Worm (Caenorhabditis elegans): Measurements from ENCODE around the gene C35D10.17.

- TF ChIP-seq unc-55 (GFP tag; optimal IDR thresholded peaks at IDR 0.05): no peak
- TF ChIP-seq hlh-6 (tag; optimal IDR thresholded peaks at IDR 0.05): no peak
- TF ChIP-seq lin-11 (tag; optimal IDR thresholded peaks at IDR 0.05): no peak
- no peak for TF ChIP-seq elt-2 (tag; optimal IDR thresholded peaks at IDR 0.05)
- TF ChIP-seq tbx-7 (tag; optimal IDR thresholded peaks at IDR 0.05): no peak
- TF ChIP-seq pqm-1 (tag; optimal IDR thresholded peaks at IDR 0.05): no peak
- TF ChIP-seq fkh-10 (GFP tag; optimal IDR thresholded peaks at IDR 0.05): no peak
- no peak for TF ChIP-seq npax-4 (tag; optimal IDR thresholded peaks at IDR 0.05)
- no peak for TF ChIP-seq ahr-1 (tag; optimal IDR thresholded peaks at IDR 0.05)
- TF ChIP-seq ama-1 (optimal IDR thresholded peaks at IDR 0.05): no peak
- TF ChIP-seq madf-2 (tag; optimal IDR thresholded peaks at IDR 0.05): no peak
- no peak for TF ChIP-seq hlh-15 (tag; optimal IDR thresholded peaks at IDR 0.05)
- TF ChIP-seq nhr-11 (tag; optimal IDR thresholded peaks at IDR 0.05): no peak
- TF ChIP-seq syd-9 (tag; optimal IDR thresholded peaks at IDR 0.05): no peak
Measured at ce11 chrIII:4817240-4817639, 49.6 kb upstream of the C35D10.17 start, which contains the start of gene F26A1.4.
